Worm (Caenorhabditis elegans) whole organism, L3 larva: ENCODE results near the gene R102.3.

Source experiments
- R02D3.7 ChIP-seq: fragments of 150-350 bp; optimal IDR thresholded peaks from 2 replicates; lab custom pipeline; 2014; ENCODE audit warnings: missing biosample characterization, missing genetic modification characterization
- ceh-9 ChIP-seq: sonication (generic microtip); optimal IDR thresholded peaks from 2 replicates; lab custom pipeline; 2018; ENCODE audit warnings: missing biosample characterization, missing genetic modification characterization
- egl-5 ChIP-seq: fragments of 150-350 bp; optimal IDR thresholded peaks from 2 replicates; lab custom pipeline; 2017; ENCODE audit warnings: missing biosample characterization, missing genetic modification reagents, missing genetic modification characterization, inconsistent platforms
- lin-15B ChIP-seq: fragments of 150-350 bp; optimal IDR thresholded peaks from 2 replicates; lab custom pipeline; 2014; ENCODE audit warnings: missing biosample characterization, missing genetic modification characterization
- nfya-1 ChIP-seq: sonication (generic microtip); optimal IDR thresholded peaks from 2 replicates; lab custom pipeline; 2017; ENCODE audit warnings: missing genetic modification characterization, mild to moderate bottlenecking, missing compliant biosample characterization, antibody characterized with exemption, moderate library complexity; ENCODE audit not compliant: insufficient read depth
- nhr-12 ChIP-seq: fragments of 150-350 bp; optimal IDR thresholded peaks from 2 replicates; lab custom pipeline; 2014; ENCODE audit warnings: missing biosample characterization, missing genetic modification characterization
- nhr-28 ChIP-seq: fragments of 150-350 bp; optimal IDR thresholded peaks from 2 replicates; lab custom pipeline; 2014; ENCODE audit warnings: missing biosample characterization, missing genetic modification characterization
- pqm-1 ChIP-seq: fragments of 150-350 bp; optimal IDR thresholded peaks from 2 replicates; lab custom pipeline; 2017; ENCODE audit warnings: missing biosample characterization, missing genetic modification characterization, inconsistent platforms
- ztf-11 ChIP-seq: fragments of 150-350 bp; optimal IDR thresholded peaks from 2 replicates; lab custom pipeline; 2014; ENCODE audit warnings: missing biosample characterization, missing genetic modification characterization

- peak; percentile 91 for TF ChIP-seq pqm-1
- no peak for TF ChIP-seq lin-15B (tag; lab: Kevin White, UChicago)
- no peak for TF ChIP-seq R02D3.7 (tag; lab: Kevin White, UChicago)
- TF ChIP-seq ztf-11 (tag; lab: Kevin White, UChicago): no peak
- TF ChIP-seq nhr-12: no peak
- no peak for TF ChIP-seq nfya-1
- TF ChIP-seq egl-5: no peak
- no peak for TF ChIP-seq nhr-28 (tag; lab: Kevin White, UChicago)
- no peak for TF ChIP-seq ceh-9 (tag; lab: Kevin White, UChicago)
Measured at ce11 chrIV:10682155-10682749, 7.1 kb upstream of the R102.3 start, which contains the start of gene fmo-2.
